Fruit fly (Drosophila melanogaster) Kc167 (cell line): ENCODE measurements around the gene Rac1.

Experiments
- Myc ChIP-seq: fragments of >200 bp; optimal IDR thresholded peaks from 2 replicates; lab custom pipeline; 2017; ENCODE audit warnings: missing external identifiers
- Sin3A ChIP-seq: fragments of >200 bp; optimal IDR thresholded peaks from 2 replicates; lab custom pipeline; 2018; ENCODE audit warnings: missing external identifiers
- h ChIP-seq: fragments of >200 bp; optimal IDR thresholded peaks from 3 replicates; lab custom pipeline; 2018; ENCODE audit warnings: missing external identifiers
- insv ChIP-seq: fragments of >200 bp; optimal IDR thresholded peaks from 3 replicates; lab custom pipeline; 2018; ENCODE audit warnings: missing external identifiers
- psq ChIP-seq: fragments of >200 bp; optimal IDR thresholded peaks from 2 replicates; lab custom pipeline; 2017; ENCODE audit warnings: missing external identifiers
- ttk ChIP-seq: sonication (Bioruptor generic); optimal IDR thresholded peaks from 2 replicates; lab custom pipeline; 2017; ENCODE audit warnings: missing external identifiers

The Rac1 gene

DNA sequence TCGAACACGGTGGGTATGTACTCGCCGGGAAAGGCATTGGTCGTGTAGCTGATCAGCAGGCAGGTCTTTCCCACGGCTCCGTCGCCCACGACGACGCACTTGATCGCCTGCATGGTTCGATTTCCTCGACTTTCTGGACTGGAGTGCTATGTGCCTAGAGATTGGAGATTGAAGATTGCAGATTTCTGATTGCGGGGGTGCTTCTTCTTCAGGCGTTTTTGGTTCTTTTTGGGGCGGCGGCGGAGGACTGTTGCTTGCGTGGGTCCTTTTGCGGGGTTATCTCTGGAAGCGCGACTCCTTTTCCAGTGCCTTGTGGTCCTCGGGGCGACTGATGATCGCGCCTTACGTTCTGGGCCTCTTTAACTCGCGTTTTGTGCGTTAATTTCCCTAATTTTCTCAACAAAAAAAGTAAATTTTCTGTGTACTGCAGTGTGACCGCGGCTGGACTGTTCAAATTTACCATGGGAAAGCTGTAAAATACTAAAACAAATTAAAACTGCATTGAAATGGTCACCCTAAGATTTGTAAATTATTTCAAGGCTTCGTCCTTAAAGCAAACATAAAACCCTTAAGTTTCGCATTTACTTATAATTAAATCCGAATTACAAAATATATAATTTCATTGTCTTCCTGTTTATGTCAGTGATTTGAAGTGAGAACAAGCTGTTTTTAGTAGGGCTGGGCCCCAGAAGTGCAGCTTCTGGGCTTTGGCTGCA, at the start of gene Rac1, which contains the start of gene Acat2:
Gene Rac1 (minus strand): TSS at position 450 of the 716 bp plus-strand sequence.
Gene Acat2 (plus strand): TSS at position 711 of the 716 bp plus-strand sequence.
- TF ChIP-seq psq (lab: Kevin White, UChicago) (no peak), Myc (no peak), ttk (lab: Kevin White, UChicago) (no peak), Sin3A (lab: Kevin White, UChicago) (no peak), insv (no peak), h (lab: Kevin White, UChicago) (no peak)

DNA sequence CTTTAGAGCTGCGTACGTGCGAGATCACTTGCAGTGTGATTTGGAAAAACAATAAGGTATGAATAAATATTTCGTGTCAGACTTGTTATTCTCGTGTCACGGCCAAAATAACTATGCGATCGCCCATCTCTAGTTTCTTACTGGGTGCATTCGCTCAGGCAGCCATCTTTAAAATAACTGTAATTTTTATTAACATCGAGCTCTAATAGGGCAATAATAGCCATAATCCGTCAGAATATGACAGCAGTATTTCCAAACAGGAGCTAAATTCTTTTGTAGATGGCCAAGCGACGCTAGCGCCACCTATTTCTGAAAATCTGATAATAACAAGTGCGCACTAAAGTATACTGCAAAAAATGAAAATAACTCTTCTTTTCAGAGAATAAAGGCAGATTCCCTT, 49.6 kb upstream of the Rac1 start:
- no peak for TF ChIP-seq insv
- no peak for TF ChIP-seq Myc
- TF ChIP-seq h (lab: Kevin White, UChicago) = no peak
- TF ChIP-seq ttk (lab: Kevin White, UChicago) = no peak
- no peak for TF ChIP-seq Sin3A (lab: Kevin White, UChicago)
- TF ChIP-seq psq (lab: Kevin White, UChicago) = no peak

DNA sequence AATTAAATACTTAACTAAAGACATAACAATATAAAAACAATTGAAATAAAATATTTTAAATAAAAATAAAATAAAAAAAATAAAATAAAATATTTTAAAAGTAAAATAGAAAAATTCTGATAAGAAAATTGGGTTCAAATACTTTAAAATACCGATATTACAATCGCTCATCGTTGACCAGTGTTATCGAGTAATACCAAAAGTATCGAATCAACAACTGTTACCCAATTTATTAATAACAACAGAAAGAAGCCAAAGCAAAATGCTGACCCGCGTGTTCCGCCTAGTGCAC, 48.4 kb upstream of the Rac1 start, which contains the start of gene CG9166:
Gene CG9166 (plus strand): TSS at position 193 of the 292 bp plus-strand sequence.
- no peak for TF ChIP-seq h (lab: Kevin White, UChicago)
- TF ChIP-seq insv = no peak
- TF ChIP-seq psq (lab: Kevin White, UChicago) = peak; percentile 31
- TF ChIP-seq Sin3A (lab: Kevin White, UChicago) = no peak

DNA sequence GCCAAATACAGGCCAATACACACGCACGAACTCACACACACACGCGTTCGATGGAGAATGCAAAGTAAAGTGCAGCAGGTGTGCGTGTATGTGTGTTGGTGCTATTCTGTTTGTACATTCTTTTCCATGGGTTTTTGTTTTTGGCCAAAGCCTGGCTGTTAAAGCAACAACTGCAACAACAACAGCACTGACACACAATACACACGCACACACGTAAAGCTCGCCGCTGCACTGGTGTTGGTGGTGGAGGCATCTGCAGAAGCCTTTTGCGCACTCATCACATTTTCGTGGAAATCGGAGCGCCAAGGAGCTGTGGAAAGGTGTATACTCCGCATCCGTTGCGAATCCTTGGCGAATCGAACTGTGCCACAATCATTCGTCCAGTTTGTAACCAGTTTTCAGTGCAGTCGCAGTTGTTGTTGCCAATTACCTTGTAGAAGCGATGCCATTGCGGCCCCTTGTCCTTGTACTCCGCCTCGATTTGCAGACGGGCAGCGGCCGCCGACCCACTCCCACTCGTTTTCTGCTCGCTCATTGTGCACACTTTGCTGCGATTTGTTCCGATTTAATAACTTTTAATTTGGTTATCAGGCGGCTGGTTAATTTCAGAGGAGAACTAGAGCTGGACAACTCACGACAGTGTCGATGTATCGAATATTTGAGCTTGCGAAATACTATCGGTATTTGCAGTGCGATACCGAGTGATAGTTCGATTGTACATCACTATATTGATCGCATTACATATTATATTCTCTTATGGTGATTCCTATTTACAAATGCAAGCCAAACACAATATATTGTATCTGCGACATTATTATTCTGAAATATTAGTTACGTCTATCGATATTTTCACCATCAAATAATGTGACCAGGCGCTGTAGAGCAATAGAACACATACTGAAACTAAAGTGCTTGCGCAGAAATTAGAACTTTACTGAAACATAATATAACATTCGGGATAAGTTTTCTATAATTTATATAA, 47.8 kb upstream of the Rac1 start:
- TF ChIP-seq Sin3A (lab: Kevin White, UChicago) = no peak
- peak; percentile 85 for TF ChIP-seq psq (lab: Kevin White, UChicago)

DNA sequence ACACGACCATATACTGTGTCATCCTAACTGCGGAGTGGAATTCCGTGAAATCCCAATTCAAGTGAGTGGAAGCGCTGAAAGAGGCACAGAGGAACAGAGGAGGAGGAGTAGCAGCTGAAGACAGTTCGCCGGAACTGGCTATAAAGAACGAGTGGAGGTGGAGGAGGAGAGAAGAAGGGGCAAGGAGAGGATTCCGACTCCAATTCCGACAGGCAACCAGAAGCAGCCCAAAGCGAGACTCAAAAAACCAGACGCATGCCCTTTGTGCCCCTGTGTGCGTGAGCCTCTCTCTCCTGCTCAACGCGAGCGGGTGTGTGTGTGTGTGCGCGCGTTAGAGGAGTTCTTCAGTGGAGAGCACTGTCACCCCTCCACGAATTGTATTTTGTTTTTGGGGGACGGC, 46.9 kb upstream of the Rac1 start:
- TF ChIP-seq insv (no peak), ttk (lab: Kevin White, UChicago) (no peak), Myc (no peak), Sin3A (lab: Kevin White, UChicago) (no peak), psq (lab: Kevin White, UChicago) (no peak), h (lab: Kevin White, UChicago) (no peak)

DNA sequence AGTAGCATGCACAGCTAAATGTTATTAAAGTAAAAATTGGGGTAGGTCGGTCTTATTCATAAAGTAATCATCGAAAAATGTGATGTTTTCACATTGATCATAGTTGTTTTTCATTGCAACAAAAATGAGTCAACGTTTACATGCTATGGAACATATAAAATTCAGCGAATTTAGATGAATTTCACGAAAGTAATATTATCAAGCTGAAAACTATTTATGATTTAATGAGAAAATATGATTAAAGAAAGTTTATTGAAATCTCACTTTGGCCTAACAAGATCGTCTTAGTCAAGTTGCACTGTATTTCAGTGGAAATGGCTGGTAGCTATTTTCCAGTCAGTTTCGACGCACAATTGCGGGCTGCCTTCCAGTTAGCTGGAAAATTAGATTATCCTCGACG, 46.5 kb upstream of the Rac1 start:
- TF ChIP-seq ttk (lab: Kevin White, UChicago) = no peak

DNA sequence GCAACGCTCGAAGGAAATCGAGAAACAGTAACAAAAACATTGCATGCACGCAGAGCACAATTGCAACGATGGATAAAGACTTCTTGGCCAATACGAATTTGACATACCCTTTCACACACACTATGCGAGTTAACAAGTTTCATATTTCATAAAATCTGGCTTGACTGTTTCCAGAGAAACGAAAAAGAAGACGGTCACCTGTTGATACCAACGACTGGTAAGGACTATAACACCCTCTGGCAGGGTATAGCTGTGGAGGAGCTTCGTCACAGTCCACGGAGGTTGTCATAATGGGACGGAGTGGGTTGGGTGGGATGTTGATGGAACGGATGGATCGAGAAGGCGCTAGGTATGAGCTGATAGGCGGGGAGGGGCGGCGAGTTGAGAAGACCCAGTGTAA, 45.8 kb upstream of the Rac1 start:
- TF ChIP-seq insv = no peak
- no peak for TF ChIP-seq Sin3A (lab: Kevin White, UChicago)
- no peak for TF ChIP-seq Myc
- no peak for TF ChIP-seq h (lab: Kevin White, UChicago)
- no peak for TF ChIP-seq psq (lab: Kevin White, UChicago)
- TF ChIP-seq ttk (lab: Kevin White, UChicago) = no peak

DNA sequence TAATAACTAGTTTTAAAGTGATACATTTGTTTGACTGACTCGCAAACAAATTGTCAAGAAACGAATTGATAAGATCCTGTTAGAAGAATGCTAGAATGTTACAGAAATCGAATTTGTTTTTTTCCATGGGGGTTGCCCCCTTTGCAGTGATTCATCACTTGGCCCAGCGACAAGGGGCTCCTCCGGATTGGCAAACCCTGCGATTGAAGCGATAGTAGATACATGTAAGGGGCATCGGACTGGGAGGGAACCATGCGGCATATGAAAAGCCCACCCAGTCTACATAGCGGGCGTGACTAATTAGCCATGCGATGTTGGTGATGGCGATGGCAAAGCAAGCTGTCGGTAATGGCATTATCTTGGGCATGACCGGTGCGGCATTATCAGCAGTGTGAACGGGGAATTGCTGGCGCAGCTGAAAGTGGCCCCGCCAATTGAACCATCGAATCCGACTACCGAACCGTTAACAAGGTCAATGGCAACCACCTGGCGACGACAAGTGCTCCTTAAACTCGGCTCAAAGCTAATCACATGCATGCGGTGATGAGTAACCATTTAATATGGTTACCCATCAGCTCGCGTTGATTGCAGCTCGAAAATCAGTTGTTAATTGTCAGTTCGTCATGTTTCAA, 44.6 kb upstream of the Rac1 start:
- TF ChIP-seq psq (lab: Kevin White, UChicago) = no peak
- no peak for TF ChIP-seq ttk (lab: Kevin White, UChicago)
- TF ChIP-seq insv = no peak
- no peak for TF ChIP-seq h (lab: Kevin White, UChicago)
- TF ChIP-seq Myc = no peak
- TF ChIP-seq Sin3A (lab: Kevin White, UChicago) = no peak

DNA sequence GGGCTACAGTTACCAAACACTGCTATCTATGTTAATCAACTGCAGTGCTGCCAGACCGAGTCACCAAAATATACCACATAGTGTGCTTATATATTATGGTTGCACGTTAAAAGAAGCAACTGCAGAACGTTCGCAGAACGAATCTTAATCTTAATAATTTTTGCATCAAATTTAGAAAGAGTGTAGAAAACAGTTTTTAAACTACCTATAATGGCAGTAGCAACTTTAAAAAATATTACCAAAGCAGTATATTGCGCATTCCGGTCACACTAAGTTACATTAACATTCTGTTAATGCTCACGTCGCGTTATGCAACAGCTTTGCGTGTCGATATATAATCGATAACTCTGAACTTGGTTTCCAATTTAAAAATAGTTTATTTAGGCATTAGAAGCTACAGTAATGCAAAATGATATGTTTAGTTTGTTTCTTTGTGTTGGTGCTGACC, 39.7 kb upstream of the Rac1 start, which contains the start of gene indra:
Gene indra (minus strand): TSS at position 271 of the 448 bp plus-strand sequence.
- TF ChIP-seq Sin3A (lab: Kevin White, UChicago) (no peak), insv (no peak), h (lab: Kevin White, UChicago) (no peak), Myc (no peak), psq (lab: Kevin White, UChicago) (no peak), ttk (lab: Kevin White, UChicago) (no peak)

DNA sequence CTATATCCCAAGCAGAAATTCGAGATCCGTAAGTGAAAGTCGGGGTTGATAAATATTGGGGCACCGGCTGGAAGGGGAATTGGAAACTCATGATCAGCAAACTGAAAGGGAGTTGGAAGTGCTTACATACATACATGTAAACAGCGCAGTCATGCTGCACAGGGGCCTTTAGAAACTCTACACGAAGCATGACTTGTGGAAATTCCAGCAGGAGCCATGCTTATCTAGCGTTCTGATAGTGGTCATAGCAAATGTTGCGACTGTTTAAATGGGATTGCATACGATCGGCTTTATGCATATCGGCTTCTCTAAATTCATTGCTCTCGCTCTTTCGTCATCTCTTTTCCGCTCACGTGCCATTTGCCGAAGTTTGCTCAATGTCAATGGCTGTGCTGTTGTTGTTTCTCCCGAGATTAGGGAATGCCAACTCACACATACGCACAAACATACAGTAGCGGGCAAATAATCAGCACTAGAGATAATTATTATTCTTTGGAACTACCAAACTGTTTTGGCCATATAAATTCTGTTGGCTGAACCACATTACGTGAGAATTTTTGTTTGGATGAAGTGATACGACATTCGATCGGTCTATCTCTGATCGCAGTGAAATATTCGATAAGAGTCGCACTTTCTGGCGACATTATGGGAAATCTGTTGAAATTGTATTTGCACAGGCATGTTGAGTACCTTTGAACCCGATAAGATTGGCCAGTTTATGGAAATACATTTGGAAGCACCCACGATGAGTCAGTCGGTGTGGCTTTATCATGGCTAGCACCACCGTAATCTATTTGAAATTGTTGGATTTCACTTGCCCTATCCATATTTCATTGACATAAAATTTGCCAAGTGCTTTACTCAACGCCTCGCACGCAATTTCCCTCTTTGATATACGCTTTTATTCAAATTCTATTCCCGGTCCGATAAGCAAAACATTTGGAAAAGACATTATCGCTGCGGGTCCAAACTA, 33.8 kb upstream of the Rac1 start:
- no peak for TF ChIP-seq psq (lab: Kevin White, UChicago)
- no peak for TF ChIP-seq h (lab: Kevin White, UChicago)
- TF ChIP-seq ttk (lab: Kevin White, UChicago) = no peak
- no peak for TF ChIP-seq Myc
- no peak for TF ChIP-seq insv
- TF ChIP-seq Sin3A (lab: Kevin White, UChicago) = no peak

DNA sequence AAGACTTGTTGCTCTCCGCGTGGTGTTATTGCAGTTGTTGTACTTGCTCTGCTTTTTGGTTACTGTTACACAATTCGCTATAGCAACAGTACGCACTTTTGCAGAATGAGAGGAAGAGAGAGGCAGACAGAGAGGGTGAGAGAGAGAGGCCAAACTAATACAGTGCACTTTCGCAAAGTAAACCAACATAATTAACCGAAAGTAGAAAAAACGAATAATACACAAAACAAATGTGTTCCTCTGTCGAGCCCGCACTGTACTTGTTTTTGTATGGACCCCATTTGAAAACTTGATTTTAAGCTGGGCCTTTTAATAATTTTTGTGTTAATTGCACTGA, 32.9 kb upstream of the Rac1 start:
- TF ChIP-seq insv (no peak), ttk (lab: Kevin White, UChicago) (no peak), h (lab: Kevin White, UChicago) (no peak), psq (lab: Kevin White, UChicago) (no peak)
